Worm (Caenorhabditis elegans) whole organism, young adult: ENCODE data around the gene C27D6.1.
A peak's percentile ranks its signal among the peaks of the same experiment; 100 is the strongest.

Source experiments
- B0019.2 ChIP-seq: fragments of 200-800 bp; sonication (Bioruptor generic); conservative IDR thresholded peaks from 2 replicates; pipeline ENCODE4 v1.3.6; 2022; ENCODE audit warnings: missing genetic modification reagents, missing genetic modification characterization, missing compliant biosample characterization
- B0035.1 ChIP-seq: sonication (generic microtip); optimal IDR thresholded peaks from 2 replicates; lab custom pipeline; 2016; ENCODE audit warnings: missing genetic modification characterization, mild to moderate bottlenecking, missing compliant biosample characterization, missing genotype, missing genetic modification reagents
- B0261.1 ChIP-seq: sonication (generic microtip); optimal IDR thresholded peaks from 2 replicates; lab custom pipeline; 2016; ENCODE audit warnings: mild to moderate bottlenecking, missing genetic modification characterization, moderate library complexity, missing compliant biosample characterization
- B0336.3 ChIP-seq: fragments of 200-800 bp; sonication (Bioruptor generic); IDR thresholded peaks from 2 replicates; pipeline ENCODE4 v1.3.6; 2022; ENCODE audit warnings: missing genetic modification characterization, missing compliant biosample characterization
- C06A6.2 ChIP-seq: fragments of 200-800 bp; sonication (Bioruptor generic); conservative IDR thresholded peaks from 2 replicates; pipeline ENCODE4 v1.3.6; 2022; ENCODE audit warnings: missing genetic modification characterization, missing compliant biosample characterization
- C17E4.6 ChIP-seq: fragments of 200-800 bp; sonication (Bioruptor generic); IDR thresholded peaks from 2 replicates; pipeline ENCODE4 v1.3.6; 2022; ENCODE audit warnings: missing genetic modification reagents, missing genetic modification characterization, missing compliant biosample characterization
- F10E7.11 ChIP-seq: sonication (generic microtip); optimal IDR thresholded peaks from 2 replicates; lab custom pipeline; 2017; ENCODE audit warnings: mild to moderate bottlenecking, missing genetic modification characterization, moderate library complexity, missing compliant biosample characterization
- F23B12.7 ChIP-seq: sonication (generic microtip); optimal IDR thresholded peaks from 2 replicates; lab custom pipeline; 2017; ENCODE audit warnings: missing genetic modification characterization, mild to moderate bottlenecking, missing compliant biosample characterization, antibody characterized with exemption, moderate library complexity; ENCODE audit not compliant: insufficient read depth
- F33H1.4 ChIP-seq: fragments of 200-800 bp; sonication (Bioruptor generic); IDR thresholded peaks from 2 replicates; pipeline ENCODE4 v1.3.6; 2022; ENCODE audit warnings: missing genetic modification reagents, missing genetic modification characterization, missing compliant biosample characterization
- F49E8.2 ChIP-seq: sonication (generic microtip); optimal IDR thresholded peaks from 3 replicates; lab custom pipeline; 2017; ENCODE audit warnings: missing genetic modification characterization, mild to moderate bottlenecking, missing compliant biosample characterization, antibody characterized with exemption, moderate library complexity; ENCODE audit not compliant: insufficient read depth
- F57A8.1 ChIP-seq: fragments of 200-800 bp; sonication (Bioruptor generic); optimal IDR thresholded peaks from 2 replicates; lab custom pipeline; 2018; ENCODE audit warnings: mild to moderate bottlenecking, missing genetic modification characterization, moderate library complexity, missing compliant biosample characterization
- Y53F4B.3 ChIP-seq: fragments of 200-800 bp; sonication (Bioruptor generic); IDR thresholded peaks from 2 replicates; pipeline ENCODE4 v1.3.6; 2022; ENCODE audit warnings: missing genetic modification reagents, missing genetic modification characterization, missing compliant biosample characterization
- Y53G8AR.9 ChIP-seq: fragments of 200-800 bp; sonication (Bioruptor generic); conservative IDR thresholded peaks from 2 replicates; pipeline ENCODE4 v1.3.6; 2022; ENCODE audit warnings: missing genetic modification reagents, missing genetic modification characterization, missing compliant biosample characterization
- Y95B8A.8 ChIP-seq: fragments of 200-800 bp; sonication (Bioruptor generic); IDR thresholded peaks from 2 replicates; pipeline ENCODE4 v1.3.6; 2022; ENCODE audit warnings: missing genetic modification reagents, missing genetic modification characterization, missing compliant biosample characterization
- ZK185.1 ChIP-seq: sonication (generic microtip); optimal IDR thresholded peaks from 2 replicates; lab custom pipeline; 2016; ENCODE audit warnings: mild to moderate bottlenecking, missing genetic modification characterization, missing compliant biosample characterization; ENCODE audit not compliant: poor library complexity, severe bottlenecking
- aptf-3 ChIP-seq: fragments of 200-800 bp; sonication (Bioruptor generic); IDR thresholded peaks from 2 replicates; pipeline ENCODE4 v1.3.6; 2022; ENCODE audit warnings: missing genetic modification characterization, missing compliant biosample characterization
- atf-7 ChIP-seq: sonication (generic microtip); optimal IDR thresholded peaks from 2 replicates; lab custom pipeline; 2017; ENCODE audit warnings: mild to moderate bottlenecking, missing genetic modification characterization, missing compliant biosample characterization
- attf-5 ChIP-seq: fragments of 200-800 bp; sonication (Bioruptor generic); optimal IDR thresholded peaks from 2 replicates; lab custom pipeline; 2018; ENCODE audit warnings: mild to moderate bottlenecking, missing genetic modification characterization, missing compliant biosample characterization
- bed-1 ChIP-seq: fragments of 200-800 bp; sonication (Bioruptor generic); IDR thresholded peaks from 2 replicates; pipeline ENCODE4 v1.3.6; 2022; ENCODE audit warnings: missing genetic modification reagents, missing genetic modification characterization, missing compliant biosample characterization
- ccch-3 ChIP-seq: fragments of 200-800 bp; sonication (Bioruptor generic); optimal IDR thresholded peaks from 2 replicates; lab custom pipeline; 2018; ENCODE audit warnings: mild to moderate bottlenecking, missing genetic modification characterization, missing compliant biosample characterization
- cebp-2 ChIP-seq: fragments of 200-800 bp; sonication (Bioruptor generic); IDR thresholded peaks from 2 replicates; pipeline ENCODE4 v1.3.6; 2022; ENCODE audit warnings: missing genetic modification characterization, missing compliant biosample characterization
- ceh-40 ChIP-seq: fragments of 200-800 bp; sonication (Bioruptor generic); IDR thresholded peaks from 2 replicates; pipeline ENCODE4 v1.3.6; 2022; ENCODE audit warnings: missing genetic modification characterization, missing compliant biosample characterization
- ceh-79 ChIP-seq: sonication (generic microtip); optimal IDR thresholded peaks from 2 replicates; lab custom pipeline; 2017; ENCODE audit warnings: mild to moderate bottlenecking, missing genetic modification characterization, missing compliant biosample characterization
- die-1 ChIP-seq: sonication (generic microtip); optimal IDR thresholded peaks from 2 replicates; lab custom pipeline; 2016; ENCODE audit warnings: missing genotype, mild to moderate bottlenecking, missing genetic modification characterization, missing compliant biosample characterization
- dox-1 ChIP-seq: fragments of 200-800 bp; sonication (Bioruptor generic); IDR thresholded peaks from 2 replicates; pipeline ENCODE4 v1.3.6; 2022; ENCODE audit warnings: missing genetic modification reagents, missing genetic modification characterization, missing compliant biosample characterization
- dpff-1 ChIP-seq: sonication (generic microtip); optimal IDR thresholded peaks from 2 replicates; lab custom pipeline; 2017; ENCODE audit warnings: mild to moderate bottlenecking, missing genetic modification characterization, missing compliant biosample characterization
- egrh-3 ChIP-seq: fragments of 200-800 bp; sonication (Bioruptor generic); IDR thresholded peaks from 2 replicates; pipeline ENCODE4 v1.3.6; 2022; ENCODE audit warnings: missing genetic modification reagents, missing genetic modification characterization, missing compliant biosample characterization
- fkh-3 ChIP-seq: sonication (generic microtip); optimal IDR thresholded peaks from 2 replicates; lab custom pipeline; 2016; ENCODE audit warnings: mild to moderate bottlenecking, missing genetic modification characterization, missing compliant biosample characterization
- gei-17 ChIP-seq: fragments of 200-800 bp; sonication (Bioruptor generic); optimal IDR thresholded peaks from 2 replicates; lab custom pipeline; 2018; ENCODE audit warnings: mild to moderate bottlenecking, missing genetic modification characterization, missing compliant biosample characterization
- hmg-1.2 ChIP-seq: fragments of 200-800 bp; sonication (Bioruptor generic); IDR thresholded peaks from 2 replicates; pipeline ENCODE4 v1.3.6; 2022; ENCODE audit warnings: missing genetic modification reagents, missing genetic modification characterization, missing compliant biosample characterization
- hrde-1 ChIP-seq: sonication (generic microtip); optimal IDR thresholded peaks from 2 replicates; lab custom pipeline; 2016; ENCODE audit warnings: missing genetic modification characterization, mild to moderate bottlenecking, missing compliant biosample characterization, moderate library complexity, missing genotype, missing genetic modification reagents, borderline replicate concordance
- lin-35 ChIP-seq, 3 experiments: fragments of 150-350 bp in 2 of 3; sonication (generic microtip) in 1 of 3; optimal IDR thresholded peaks; 2 replicates each; lab custom pipeline; 2014 to 2018; ENCODE audit warnings: missing biosample characterization in 3 of 3, missing genetic modification characterization in 3 of 3, missing genetic modification reagents in 3 of 3
- lin-40 ChIP-seq: sonication (generic microtip); optimal IDR thresholded peaks from 2 replicates; lab custom pipeline; 2016; ENCODE audit warnings: missing genetic modification characterization, mild to moderate bottlenecking, missing compliant biosample characterization, missing genotype, missing genetic modification reagents
- lsy-27 ChIP-seq: sonication (generic microtip); optimal IDR thresholded peaks from 2 replicates; lab custom pipeline; 2017; ENCODE audit warnings: missing genetic modification characterization, mild to moderate bottlenecking, missing compliant biosample characterization, antibody characterized with exemption, missing genotype, borderline replicate concordance; ENCODE audit not compliant: insufficient read depth
- madf-3 ChIP-seq: fragments of 200-800 bp; sonication (Bioruptor generic); IDR thresholded peaks from 2 replicates; pipeline ENCODE4 v1.3.6; 2022; ENCODE audit warnings: missing genetic modification reagents, missing genetic modification characterization, missing compliant biosample characterization
- nhr-120 ChIP-seq: fragments of 200-800 bp; sonication (Bioruptor generic); IDR thresholded peaks from 2 replicates; pipeline ENCODE4 v1.3.6; 2022; ENCODE audit warnings: missing genetic modification characterization, missing compliant biosample characterization
- nhr-90 ChIP-seq: sonication (generic microtip); optimal IDR thresholded peaks from 2 replicates; lab custom pipeline; 2016; ENCODE audit warnings: missing genotype, mild to moderate bottlenecking, missing genetic modification characterization, missing compliant biosample characterization
- rec-8 ChIP-seq, 2 experiments: sonication (generic microtip); optimal IDR thresholded peaks; 2 replicates each; lab custom pipeline; 2016; ENCODE audit warnings: mild to moderate bottlenecking in 2 of 2, missing genetic modification characterization in 2 of 2, missing genetic modification reagents in 2 of 2, missing genotype in 2 of 2, missing biosample characterization in 1 of 2, missing compliant biosample characterization in 1 of 2, moderate library complexity in 1 of 2
- repo-1 ChIP-seq: sonication (generic microtip); optimal IDR thresholded peaks from 2 replicates; lab custom pipeline; 2017; ENCODE audit warnings: mild to moderate bottlenecking, missing genetic modification characterization, missing compliant biosample characterization
- rpc-1 ChIP-seq, 2 experiments: fragments of 150-350 bp in 1 of 2; sonication (generic microtip) in 1 of 2; optimal IDR thresholded peaks; 2 replicates each; lab custom pipeline; 2014 to 2018; ENCODE audit warnings: missing biosample characterization in 1 of 2, missing genetic modification characterization in 1 of 2, missing genetic modification reagents in 1 of 2, missing genotype in 1 of 2
- snpc-1.1 ChIP-seq: sonication (generic microtip); optimal IDR thresholded peaks from 2 replicates; lab custom pipeline; 2017; ENCODE audit warnings: missing genetic modification characterization, mild to moderate bottlenecking, missing compliant biosample characterization, antibody characterized with exemption, moderate library complexity, missing genotype, missing genetic modification reagents; ENCODE audit not compliant: insufficient read depth
- snpc-3.4 ChIP-seq: sonication (generic microtip); optimal IDR thresholded peaks from 2 replicates; lab custom pipeline; 2017; ENCODE audit warnings: missing genetic modification characterization, mild to moderate bottlenecking, missing compliant biosample characterization, antibody characterized with exemption, moderate library complexity, missing genotype, missing genetic modification reagents
- xnd-1 ChIP-seq: sonication (generic microtip); optimal IDR thresholded peaks from 2 replicates; lab custom pipeline; 2016; ENCODE audit warnings: missing genotype, missing genetic modification reagents, missing genetic modification characterization, missing compliant biosample characterization
- zfh-2 ChIP-seq: fragments of 200-800 bp; sonication (Bioruptor generic); conservative IDR thresholded peaks from 2 replicates; pipeline ENCODE4 v1.3.6; 2022; ENCODE audit warnings: missing genetic modification reagents, missing genetic modification characterization, missing compliant biosample characterization
- zim-3 ChIP-seq: sonication (generic microtip); optimal IDR thresholded peaks from 2 replicates; lab custom pipeline; 2017; ENCODE audit warnings: mild to moderate bottlenecking, missing genetic modification characterization, moderate library complexity, missing compliant biosample characterization
- ztf-3 ChIP-seq: fragments of 200-800 bp; sonication (Bioruptor generic); optimal IDR thresholded peaks from 2 replicates; lab custom pipeline; 2018; ENCODE audit warnings: mild to moderate bottlenecking, missing genetic modification characterization, missing compliant biosample characterization
- ztf-6 ChIP-seq: fragments of 200-800 bp; sonication (Bioruptor generic); IDR thresholded peaks from 2 replicates; pipeline ENCODE4 v1.3.6; 2022; ENCODE audit warnings: missing genetic modification reagents, missing genetic modification characterization, missing compliant biosample characterization

The C27D6.1 gene

DNA sequence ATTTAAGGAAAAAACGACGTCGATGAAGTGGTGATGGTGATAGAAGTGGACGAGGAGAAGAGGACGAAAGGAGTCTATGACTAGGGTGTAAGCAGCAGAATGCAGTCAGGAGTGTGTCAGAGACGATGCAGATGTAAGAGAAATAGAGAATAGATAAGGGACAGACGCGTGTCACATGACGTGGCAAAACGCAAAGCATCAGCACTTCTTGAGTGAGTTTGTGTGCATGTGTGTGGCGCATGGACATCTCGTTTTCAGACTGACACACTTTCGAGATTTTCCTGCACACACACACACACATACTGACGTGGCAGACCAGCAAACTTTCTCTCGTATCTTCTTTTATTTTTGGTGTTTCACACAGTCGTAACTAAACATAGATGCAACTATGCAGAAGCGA is 9.9 kb downstream of the C27D6.1 start (continued):
- TF ChIP-seq B0336.3 (GFP tag; lab: Robert Waterston, UW) = no peak; the same call in 1 of the 2 replicates
- TF ChIP-seq F57A8.1 = no peak
- peak; percentile 74; the same call in 1 of the 2 replicates for TF ChIP-seq hmg-1.2 (GFP tag; lab: Robert Waterston, UW)
- TF ChIP-seq aptf-3 = no peak
- TF ChIP-seq F33H1.4 = no peak
- no peak for TF ChIP-seq B0019.2 (GFP tag; lab: Robert Waterston, UW)
- TF ChIP-seq ccch-3 (GFP tag; lab: Kevin White, UChicago) = no peak
- peak; percentile 59; the same call in 1 of the 2 replicates for TF ChIP-seq C06A6.2 (GFP tag; lab: Robert Waterston, UW)
- TF ChIP-seq B0261.1 (tag; lab: Kevin White, UChicago) = no peak
- no peak for TF ChIP-seq zim-3 (tag; lab: Kevin White, UChicago)
- peak in 1 of 3 experiments; percentile 60 for TF ChIP-seq lin-35 (GFP tag; optimal IDR thresholded peaks at IDR 0.05; lab: Kevin White, UChicago)
- TF ChIP-seq ceh-40 = no peak
- peak; percentile 61 for TF ChIP-seq repo-1 (tag; lab: Kevin White, UChicago)
- TF ChIP-seq dpff-1 = no peak
- no peak for TF ChIP-seq madf-3 (GFP tag; lab: Robert Waterston, UW)
- peak; percentile 72 for TF ChIP-seq lin-40 (tag; lab: Kevin White, UChicago)
- TF ChIP-seq snpc-1.1 = no peak
- no peak for TF ChIP-seq F10E7.11 (tag; lab: Kevin White, UChicago)
- no peak for TF ChIP-seq gei-17 (GFP tag; lab: Kevin White, UChicago)
- no peak for TF ChIP-seq ceh-79 (tag; lab: Kevin White, UChicago)
- no peak for TF ChIP-seq cebp-2
- TF ChIP-seq zfh-2 (GFP tag; lab: Robert Waterston, UW) = peak; percentile 70
- TF ChIP-seq ztf-6 (GFP tag; lab: Robert Waterston, UW) = no peak
- TF ChIP-seq xnd-1 (tag; lab: Kevin White, UChicago) = no peak
- peak; percentile 75 for TF ChIP-seq ZK185.1 (tag; lab: Kevin White, UChicago)
- peak; percentile 57; the same call in 1 of the 2 replicates for TF ChIP-seq Y53G8AR.9
- TF ChIP-seq attf-5 = peak; percentile 54
- TF ChIP-seq Y95B8A.8 = no peak
- peak; percentile 52; the same call in 1 of the 2 replicates for TF ChIP-seq dox-1 (GFP tag; lab: Robert Waterston, UW)
- no peak for TF ChIP-seq F49E8.2
- no peak for TF ChIP-seq ztf-3 (GFP tag; lab: Kevin White, UChicago)
- no peak for TF ChIP-seq rec-8 (tag; optimal IDR thresholded peaks at IDR 0.05; lab: Kevin White, UChicago)
- TF ChIP-seq atf-7 (tag; lab: Kevin White, UChicago) = peak; percentile 84
- no peak for TF ChIP-seq C17E4.6
- no peak for TF ChIP-seq bed-1 (GFP tag; lab: Robert Waterston, UW)
- TF ChIP-seq snpc-3.4 (tag; lab: Kevin White, UChicago) = no peak
- TF ChIP-seq hrde-1 (tag; lab: Kevin White, UChicago) = no peak
- no peak for TF ChIP-seq rpc-1 (optimal IDR thresholded peaks at IDR 0.05; lab: Kevin White, UChicago)
- no peak for TF ChIP-seq rpc-1 (tag; optimal IDR thresholded peaks at IDR 0.05; lab: Kevin White, UChicago)
- no peak for TF ChIP-seq die-1 (tag; lab: Kevin White, UChicago)
- no peak for TF ChIP-seq B0035.1 (tag; lab: Kevin White, UChicago)
- no peak for TF ChIP-seq F23B12.7 (tag; lab: Kevin White, UChicago)
- TF ChIP-seq Y53F4B.3 (GFP tag; lab: Robert Waterston, UW) = no peak
- no peak for TF ChIP-seq lsy-27
- TF ChIP-seq nhr-120 (GFP tag; lab: Robert Waterston, UW) = no peak
- peak; percentile 60 for TF ChIP-seq nhr-90 (tag; lab: Kevin White, UChicago)
- TF ChIP-seq fkh-3 = no peak
- 0 out of 2 replicates have a peak, but pooled peaks have one; percentile 11 for TF ChIP-seq egrh-3 (GFP tag; lab: Robert Waterston, UW)
